Worm (Caenorhabditis elegans) whole organism, L4/young adult: ENCODE measurements around the gene T23E1.3.

ENCODE experiments used
- W03F9.2 ChIP-seq: fragments of 150-350 bp; optimal IDR thresholded peaks from 2 replicates; lab custom pipeline; 2014; ENCODE audit warnings: missing biosample characterization, missing genetic modification characterization
- dao-5 ChIP-seq: sonication (generic microtip); optimal IDR thresholded peaks from 2 replicates; lab custom pipeline; 2016; ENCODE audit warnings: missing genotype, missing genetic modification characterization, moderate library complexity, missing compliant biosample characterization
- him-1 ChIP-seq: sonication (generic microtip); optimal IDR thresholded peaks from 2 replicates; lab custom pipeline; 2016; ENCODE audit warnings: missing genotype, missing genetic modification reagents, missing genetic modification characterization, missing compliant biosample characterization

- no peak for TF ChIP-seq dao-5 (tag; lab: Kevin White, UChicago)
- no peak for TF ChIP-seq W03F9.2 (tag; lab: Kevin White, UChicago)
- TF ChIP-seq him-1, result no peak
These were observed 30.5 kb downstream of the T23E1.3 start, which contains the start of gene nlp-81 for ce11 chrIV:3176067-3176758.
